Worm (Caenorhabditis elegans) whole organism, L4 larva: ENCODE results near the gene C25G4.2.

ENCODE experiments used
- D1046.2 ChIP-seq: fragments of 200-800 bp; sonication (Bioruptor generic); IDR thresholded peaks from 2 replicates; pipeline ENCODE4 v1.3.6; 2022; ENCODE audit warnings: missing genetic modification characterization, missing compliant biosample characterization
- F10B5.3 ChIP-seq: sonication (generic microtip); optimal IDR thresholded peaks from 2 replicates; lab custom pipeline; 2016; ENCODE audit warnings: mild to moderate bottlenecking, missing genetic modification characterization, missing compliant biosample characterization
- F44E2.7 ChIP-seq: fragments of 200-800 bp; sonication (Bioruptor generic); IDR thresholded peaks from 2 replicates; pipeline ENCODE4 v2.1.2; 2022; ENCODE audit warnings: missing genetic modification characterization, missing compliant biosample characterization
- F49E8.2 ChIP-seq: sonication (generic microtip); optimal IDR thresholded peaks from 2 replicates; lab custom pipeline; 2016; ENCODE audit warnings: missing compliant biosample characterization, mild to moderate bottlenecking, missing genetic modification characterization, borderline replicate concordance
- T20F7.1 ChIP-seq: fragments of 200-800 bp; sonication (Bioruptor generic); optimal IDR thresholded peaks from 2 replicates; lab custom pipeline; 2018; ENCODE audit warnings: mild to moderate bottlenecking, missing genetic modification characterization, missing compliant biosample characterization
- T26A8.4 ChIP-seq: fragments of 200-800 bp; sonication (Bioruptor generic); IDR thresholded peaks from 2 replicates; pipeline ENCODE4 v1.3.6; 2022; ENCODE audit warnings: missing genetic modification characterization, missing compliant biosample characterization
- Y5F2A.4 ChIP-seq: fragments of 200-800 bp; sonication (Bioruptor generic); optimal IDR thresholded peaks from 2 replicates; lab custom pipeline; 2018; ENCODE audit warnings: mild to moderate bottlenecking, missing genetic modification characterization, missing compliant biosample characterization
- ZK546.5 ChIP-seq, 2 experiments: sonication (generic microtip); optimal IDR thresholded peaks; 2 replicates each; lab custom pipeline; 2017; ENCODE audit warnings: missing biosample characterization in 2 of 2, missing genetic modification characterization in 2 of 2
- aha-1 ChIP-seq: fragments of 150-350 bp; peaks from one replicate; lab custom pipeline; 2014; ENCODE audit warnings: missing biosample characterization, missing genetic modification characterization
- aly-2 ChIP-seq: sonication (generic microtip); optimal IDR thresholded peaks from 2 replicates; lab custom pipeline; 2018; ENCODE audit warnings: missing biosample characterization, missing genetic modification characterization
- ama-1 ChIP-seq: fragments of 150-350 bp; optimal IDR thresholded peaks from 2 replicates; lab custom pipeline; 2014; ENCODE audit warnings: inconsistent platforms, mixed read lengths
- ctbp-1 ChIP-seq: fragments of 200-800 bp; sonication (Bioruptor generic); IDR thresholded peaks from 2 replicates; pipeline ENCODE4 v1.3.6; 2022; ENCODE audit warnings: missing genetic modification reagents, missing genetic modification characterization, missing compliant biosample characterization
- daf-12 ChIP-seq: fragments of 150-350 bp; optimal IDR thresholded peaks from 2 replicates; lab custom pipeline; 2014; ENCODE audit warnings: missing biosample characterization, missing genetic modification reagents, missing genetic modification characterization
- daf-16 ChIP-seq, 3 experiments: sonication (generic microtip); optimal IDR thresholded peaks; 2 replicates each; lab custom pipeline; 2016 to 2017; ENCODE audit warnings: missing genetic modification characterization in 3 of 3, missing genetic modification reagents in 3 of 3, mild to moderate bottlenecking in 2 of 3, missing compliant biosample characterization in 2 of 3, missing biosample characterization in 1 of 3, moderate library complexity in 1 of 3
- dmd-6 ChIP-seq: fragments of 200-800 bp; sonication (Bioruptor generic); IDR thresholded peaks from 2 replicates; pipeline ENCODE4 v1.3.6; 2022; ENCODE audit warnings: missing genetic modification reagents, missing genetic modification characterization, missing compliant biosample characterization
- dpl-1 ChIP-seq: fragments of 150-350 bp; optimal IDR thresholded peaks from 2 replicates; lab custom pipeline; 2014; ENCODE audit warnings: missing biosample characterization, missing genetic modification reagents, missing genetic modification characterization
- duxl-1 ChIP-seq: sonication (generic microtip); optimal IDR thresholded peaks from 2 replicates; lab custom pipeline; 2016; ENCODE audit warnings: mild to moderate bottlenecking, missing genetic modification characterization, moderate library complexity, missing compliant biosample characterization; ENCODE audit not compliant: poor library complexity
- dve-1 ChIP-seq: sonication (generic microtip); optimal IDR thresholded peaks from 2 replicates; lab custom pipeline; 2017; ENCODE audit warnings: antibody characterized with exemption, mild to moderate bottlenecking, missing genetic modification characterization, missing compliant biosample characterization; ENCODE audit not compliant: insufficient read depth
- egl-27 ChIP-seq: sonication (generic microtip); optimal IDR thresholded peaks from 3 replicates; lab custom pipeline; 2017; ENCODE audit warnings: missing biosample characterization, missing genetic modification reagents, missing genetic modification characterization
- fos-1 ChIP-seq: fragments of 150-350 bp; optimal IDR thresholded peaks from 2 replicates; lab custom pipeline; 2014; ENCODE audit warnings: missing biosample characterization, missing genetic modification characterization
- hlh-11 ChIP-seq: fragments of 200-800 bp; sonication (Bioruptor generic); optimal IDR thresholded peaks from 2 replicates; lab custom pipeline; 2018; ENCODE audit warnings: mild to moderate bottlenecking, missing genetic modification characterization, missing compliant biosample characterization
- hlh-30 ChIP-seq: sonication (generic microtip); optimal IDR thresholded peaks from 2 replicates; lab custom pipeline; 2017; ENCODE audit warnings: antibody characterized with exemption, mild to moderate bottlenecking, missing genetic modification characterization, missing compliant biosample characterization; ENCODE audit not compliant: insufficient read depth
- lin-1 ChIP-seq: fragments of 200-800 bp; sonication (Bioruptor generic); IDR thresholded peaks from 2 replicates; pipeline ENCODE4 v1.3.6; 2022; ENCODE audit warnings: missing genetic modification reagents, missing genetic modification characterization, missing compliant biosample characterization
- lin-15B ChIP-seq: fragments of 150-350 bp; sonication (generic microtip); optimal IDR thresholded peaks from 3 replicates; lab custom pipeline; 2014; ENCODE audit warnings: missing biosample characterization, missing genetic modification characterization
- lsy-2 ChIP-seq, 2 experiments: fragments of 150-350 bp in 1 of 2; sonication (generic microtip) in 1 of 2; optimal IDR thresholded peaks; 2 replicates each; lab custom pipeline; 2014 to 2017; ENCODE audit warnings: missing biosample characterization in 2 of 2, missing genetic modification characterization in 2 of 2
- madf-9 ChIP-seq: fragments of 200-800 bp; sonication (Bioruptor generic); conservative IDR thresholded peaks from 2 replicates; pipeline ENCODE4 v1.3.6; 2022; ENCODE audit warnings: missing genetic modification reagents, missing genetic modification characterization, missing compliant biosample characterization
- mep-1 ChIP-seq: fragments of 150-350 bp; sonication (generic microtip); optimal IDR thresholded peaks from 3 replicates; lab custom pipeline; 2014; ENCODE audit warnings: missing biosample characterization, missing genetic modification characterization
- mxl-2 ChIP-seq: fragments of 200-800 bp; sonication (Bioruptor generic); conservative IDR thresholded peaks from 2 replicates; pipeline ENCODE4 v1.3.6; 2022; ENCODE audit warnings: missing genetic modification reagents, missing genetic modification characterization, missing compliant biosample characterization
- mxl-3 ChIP-seq: fragments of 200-800 bp; sonication (Bioruptor generic); optimal IDR thresholded peaks from 2 replicates; lab custom pipeline; 2018; ENCODE audit warnings: mild to moderate bottlenecking, missing genetic modification characterization, missing compliant biosample characterization
- nhr-10 ChIP-seq: fragments of 150-350 bp; optimal IDR thresholded peaks from 2 replicates; lab custom pipeline; 2014; ENCODE audit warnings: missing biosample characterization, missing genetic modification characterization
- nhr-102 ChIP-seq: sonication (generic microtip); optimal IDR thresholded peaks from 2 replicates; lab custom pipeline; 2016; ENCODE audit warnings: mild to moderate bottlenecking, missing genetic modification characterization, moderate library complexity, missing compliant biosample characterization
- nhr-111 ChIP-seq: fragments of 200-800 bp; sonication (Bioruptor generic); optimal IDR thresholded peaks from 2 replicates; lab custom pipeline; 2018; ENCODE audit warnings: mild to moderate bottlenecking, missing genetic modification characterization, missing compliant biosample characterization
- nhr-237 ChIP-seq: sonication (generic microtip); optimal IDR thresholded peaks from 2 replicates; lab custom pipeline; 2017; ENCODE audit warnings: missing biosample characterization, missing genetic modification characterization
- nhr-25 ChIP-seq: sonication (generic microtip); optimal IDR thresholded peaks from 2 replicates; lab custom pipeline; 2017; ENCODE audit warnings: missing genetic modification characterization, mild to moderate bottlenecking, missing compliant biosample characterization, antibody characterized with exemption, moderate library complexity, borderline replicate concordance; ENCODE audit not compliant: insufficient read depth
- nhr-41 ChIP-seq: fragments of 200-800 bp; sonication (Bioruptor generic); IDR thresholded peaks from 2 replicates; pipeline ENCODE4 v1.3.6; 2022; ENCODE audit warnings: missing genetic modification reagents, missing genetic modification characterization, missing compliant biosample characterization
- nhr-48 ChIP-seq: sonication (generic microtip); optimal IDR thresholded peaks from 2 replicates; lab custom pipeline; 2016; ENCODE audit warnings: mild to moderate bottlenecking, missing genetic modification characterization, missing compliant biosample characterization
- nhr-6 ChIP-seq: fragments of 150-350 bp; optimal IDR thresholded peaks from 2 replicates; lab custom pipeline; 2014; ENCODE audit warnings: missing biosample characterization, missing genetic modification characterization
- nhr-77 ChIP-seq: fragments of 150-350 bp; optimal IDR thresholded peaks from 2 replicates; lab custom pipeline; 2014; ENCODE audit warnings: missing biosample characterization, missing genetic modification characterization
- pha-4 ChIP-seq, 2 experiments: fragments of 150-350 bp in 1 of 2; fragments of 200-800 bp in 1 of 2; sonication (Bioruptor generic) in 1 of 2; IDR thresholded peaks in 1 of 2; optimal IDR thresholded peaks in 1 of 2; 2 replicates each; pipeline versions ENCODE4 v1.3.6 to Lab custom; 2014 to 2022; ENCODE audit warnings: missing genetic modification characterization in 2 of 2, missing genetic modification reagents in 2 of 2, missing biosample characterization in 1 of 2, missing compliant biosample characterization in 1 of 2
- pqm-1 ChIP-seq: sonication (generic microtip); optimal IDR thresholded peaks from 2 replicates; lab custom pipeline; 2017; ENCODE audit warnings: missing biosample characterization, missing genetic modification characterization
- set-16 ChIP-seq: fragments of 200-800 bp; sonication (Bioruptor generic); IDR thresholded peaks from 2 replicates; pipeline ENCODE4 v1.3.6; 2022; ENCODE audit warnings: missing genetic modification reagents, missing genetic modification characterization, missing compliant biosample characterization
- spr-3 ChIP-seq: fragments of 200-800 bp; sonication (Bioruptor generic); optimal IDR thresholded peaks from 2 replicates; lab custom pipeline; 2018; ENCODE audit warnings: mild to moderate bottlenecking, missing genetic modification characterization, missing compliant biosample characterization
- tag-97 ChIP-seq: fragments of 200-800 bp; sonication (Bioruptor generic); IDR thresholded peaks from 2 replicates; pipeline ENCODE4 v1.3.6; 2022; ENCODE audit warnings: missing genetic modification characterization, missing compliant biosample characterization
- unc-62 ChIP-seq, 3 experiments: fragments of 150-350 bp in 1 of 3; sonication (generic microtip); optimal IDR thresholded peaks in 2 of 3; peaks in 1 of 3; 1 replicate in 1 of 3; 2 replicates in 2 of 3; lab custom pipeline; 2014 to 2017; ENCODE audit warnings: missing biosample characterization in 3 of 3, missing genetic modification characterization in 3 of 3, missing genetic modification reagents in 3 of 3, missing genotype in 1 of 3
- vab-7 ChIP-seq: fragments of 200-800 bp; sonication (Bioruptor generic); IDR thresholded peaks from 2 replicates; pipeline ENCODE4 v1.3.6; 2022; ENCODE audit warnings: missing genetic modification reagents, missing genetic modification characterization, missing compliant biosample characterization
- zfp-3 ChIP-seq: fragments of 200-800 bp; sonication (Bioruptor generic); conservative IDR thresholded peaks from 2 replicates; pipeline ENCODE4 v1.3.6; 2022; ENCODE audit warnings: missing genetic modification reagents, missing genetic modification characterization, missing compliant biosample characterization
- ztf-11 ChIP-seq: fragments of 150-350 bp; optimal IDR thresholded peaks from 2 replicates; lab custom pipeline; 2014; ENCODE audit warnings: missing biosample characterization, missing genetic modification characterization
- ztf-7 ChIP-seq: fragments of 150-350 bp; optimal IDR thresholded peaks from 2 replicates; lab custom pipeline; 2014; ENCODE audit warnings: missing biosample characterization, missing genetic modification characterization

C25G4.2 gene

DNA sequence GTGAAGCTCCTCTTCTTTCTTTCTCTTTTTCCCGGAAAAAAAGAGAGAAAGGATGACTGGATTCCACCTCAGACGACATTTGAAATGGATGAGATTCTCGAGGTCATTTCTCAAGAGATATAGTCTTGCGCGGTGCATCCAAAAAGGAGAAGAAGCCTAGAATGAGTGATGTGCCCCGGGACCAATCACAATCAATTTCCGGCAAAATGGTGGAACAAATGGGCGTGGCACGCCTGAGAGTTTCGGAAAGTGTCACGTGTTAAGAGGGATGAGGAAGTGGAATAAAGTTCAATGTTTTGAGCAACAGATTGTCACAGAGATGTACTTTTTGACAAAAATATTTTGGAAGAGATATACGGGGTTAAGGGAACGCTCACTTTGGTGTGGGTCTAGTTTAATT, 18.2 kb downstream of the C25G4.2 start (continued):
- TF ChIP-seq unc-62 (GFP tag; optimal IDR thresholded peaks at IDR 0.05 in 1 of 2; lab: Kevin White, UChicago) (peak in 1 of 2 experiments; percentile 97), unc-62 (tag; optimal IDR thresholded peaks at IDR 0.05; lab: Kevin White, UChicago) (no peak), pha-4 (GFP tag; IDR thresholded peaks at IDR 0.05; lab: Robert Waterston, UW) (no peak), pha-4 (tag; optimal IDR thresholded peaks at IDR 0.05; lab: Kevin White, UChicago) (no peak), hlh-30 (peak; percentile 53), ztf-7 (tag; lab: Kevin White, UChicago) (no peak), D1046.2 (GFP tag; lab: Robert Waterston, UW) (no peak), T26A8.4 (GFP tag; lab: Robert Waterston, UW) (no peak), nhr-6 (tag; lab: Kevin White, UChicago) (no peak), vab-7 (GFP tag; lab: Robert Waterston, UW) (0 out of 2 replicates have a peak, but pooled peaks have one; percentile 45), lin-1 (GFP tag; lab: Robert Waterston, UW) (no peak), mep-1 (tag; lab: Kevin White, UChicago) (peak; percentile 9), zfp-3 (GFP tag; lab: Robert Waterston, UW) (no peak), duxl-1 (tag; lab: Kevin White, UChicago) (no peak), daf-12 (tag; lab: Kevin White, UChicago) (no peak), pqm-1 (no peak)

DNA sequence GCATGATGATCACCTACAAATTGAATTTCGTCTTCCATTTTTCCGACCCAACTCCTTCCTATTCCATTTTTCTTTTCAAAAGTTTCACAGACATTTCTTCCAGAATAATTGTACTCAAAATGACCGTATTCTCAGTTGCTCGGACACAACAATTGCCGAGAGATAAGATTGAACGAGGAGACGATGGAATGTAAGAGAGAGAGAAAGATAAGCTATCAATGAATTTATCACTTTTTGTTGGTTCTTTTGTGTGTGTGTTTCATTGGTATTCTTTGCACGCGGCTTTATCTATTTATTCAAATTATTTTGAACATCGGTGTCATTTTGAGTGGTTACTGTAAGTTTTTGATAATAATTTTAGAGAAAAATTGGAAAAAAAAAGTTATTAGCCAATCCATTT, 23.4 kb downstream of the C25G4.2 start, which contains the start of gene ugt-65:
ugt-65 (plus strand) TSS at position 229 of the 400 bp plus-strand sequence.
- TF ChIP-seq F10B5.3 (tag; lab: Kevin White, UChicago) = no peak
- peak in 1 of 2 experiments; percentile 17 for TF ChIP-seq lsy-2 (tag; optimal IDR thresholded peaks at IDR 0.05; lab: Kevin White, UChicago)
- TF ChIP-seq nhr-102 (tag; lab: Kevin White, UChicago) = peak; percentile 1
- TF ChIP-seq ama-1 (lab: Kevin White, UChicago) = no peak
- TF ChIP-seq lin-15B (tag; lab: Kevin White, UChicago) = no peak
- no peak for TF ChIP-seq nhr-237 (tag; lab: Kevin White, UChicago)
- peak; percentile 76 for TF ChIP-seq pqm-1
- TF ChIP-seq daf-16 (GFP tag; optimal IDR thresholded peaks at IDR 0.05; lab: Kevin White, UChicago) = no peak
- TF ChIP-seq daf-16 (tag; optimal IDR thresholded peaks at IDR 0.05; lab: Kevin White, UChicago) = peak; percentile 74
- no peak for TF ChIP-seq aly-2 (tag; lab: Kevin White, UChicago)
- TF ChIP-seq nhr-41 (GFP tag; lab: Robert Waterston, UW) = no peak
- no peak for TF ChIP-seq T20F7.1 (GFP tag; lab: Kevin White, UChicago)
- TF ChIP-seq madf-9 (GFP tag; lab: Robert Waterston, UW) = no peak
- no peak for TF ChIP-seq F49E8.2 (tag; lab: Kevin White, UChicago)
- no peak for TF ChIP-seq Y5F2A.4
- TF ChIP-seq spr-3 (GFP tag; lab: Kevin White, UChicago) = no peak
- TF ChIP-seq ctbp-1 = no peak
- no peak for TF ChIP-seq nhr-6 (tag; lab: Kevin White, UChicago)
- TF ChIP-seq tag-97 (GFP tag; lab: Robert Waterston, UW) = no peak
- no peak for TF ChIP-seq fos-1 (tag; lab: Kevin White, UChicago)
- no peak for TF ChIP-seq mxl-2 (GFP tag; lab: Robert Waterston, UW)
- peak; percentile 54 for TF ChIP-seq hlh-11 (tag; lab: Kevin White, UChicago)
- TF ChIP-seq nhr-48 (tag; lab: Kevin White, UChicago) = peak; percentile 27
- peak; percentile 54 for TF ChIP-seq dmd-6 (GFP tag; lab: Robert Waterston, UW)
- TF ChIP-seq dve-1 (tag; lab: Kevin White, UChicago) = peak; percentile 67
- TF ChIP-seq aha-1 (tag; lab: Kevin White, UChicago) = no peak
- TF ChIP-seq nhr-77 (tag; lab: Kevin White, UChicago) = peak; percentile 46
- TF ChIP-seq ztf-11 = no peak
- TF ChIP-seq F44E2.7 (GFP tag; lab: Robert Waterston, UW) = no peak
- no peak for TF ChIP-seq T26A8.4 (GFP tag; lab: Robert Waterston, UW)
- TF ChIP-seq dpl-1 (GFP tag; lab: Kevin White, UChicago) = no peak
- TF ChIP-seq nhr-25 = no peak
- no peak for TF ChIP-seq set-16 (GFP tag; lab: Robert Waterston, UW)
- no peak for TF ChIP-seq D1046.2 (GFP tag; lab: Robert Waterston, UW)
- TF ChIP-seq egl-27 (tag; lab: Kevin White, UChicago) = no peak
- TF ChIP-seq nhr-10 (tag; lab: Kevin White, UChicago) = no peak
- TF ChIP-seq mxl-3 (GFP tag; lab: Kevin White, UChicago) = no peak
- no peak for TF ChIP-seq nhr-111 (GFP tag; lab: Kevin White, UChicago)
- TF ChIP-seq ZK546.5 (tag; optimal IDR thresholded peaks at IDR 0.05; lab: Kevin White, UChicago) = no peak
